Fruit fly (Drosophila melanogaster) whole organism, prepupa: ENCODE data around the gene PLCXD.

Experiments used
- CG8319 ChIP-seq: fragments of 200-800 bp; sonication (Bioruptor generic); optimal IDR thresholded peaks from 3 replicates; lab custom pipeline; 2016; ENCODE audit warnings: missing biosample characterization, missing genetic modification characterization
- Lpt ChIP-seq: fragments of 200-800 bp; sonication (Bioruptor generic); optimal IDR thresholded peaks from 3 replicates; lab custom pipeline; 2016; ENCODE audit warnings: missing biosample characterization, missing genetic modification characterization

DNA sequence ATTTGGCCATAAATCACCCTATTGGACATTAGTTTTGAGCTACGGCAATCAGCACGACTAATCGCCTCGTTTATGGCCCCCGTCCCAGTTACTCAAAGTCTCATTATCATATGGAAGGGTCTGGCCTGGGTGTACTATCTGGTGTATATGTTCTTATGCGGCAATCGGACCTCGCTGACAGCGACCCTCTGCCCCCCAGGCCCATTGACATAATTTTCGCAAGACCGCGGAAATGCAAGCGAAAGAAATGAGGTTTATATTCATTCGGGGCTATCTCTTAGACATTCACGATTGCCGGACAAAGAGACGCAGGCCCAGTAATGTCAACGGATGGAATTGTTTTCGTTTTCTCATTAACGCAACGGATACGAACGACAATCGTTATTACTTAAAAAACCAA lies 20.4 kb upstream of the PLCXD start:
- TF ChIP-seq CG8319 (GFP tag; lab: Kevin White, UChicago) (no peak), Lpt (GFP tag; lab: Kevin White, UChicago) (no peak)
